Fruit fly (Drosophila melanogaster): ENCODE measurements around the gene CG45075.

Gene CG45075

DNA sequence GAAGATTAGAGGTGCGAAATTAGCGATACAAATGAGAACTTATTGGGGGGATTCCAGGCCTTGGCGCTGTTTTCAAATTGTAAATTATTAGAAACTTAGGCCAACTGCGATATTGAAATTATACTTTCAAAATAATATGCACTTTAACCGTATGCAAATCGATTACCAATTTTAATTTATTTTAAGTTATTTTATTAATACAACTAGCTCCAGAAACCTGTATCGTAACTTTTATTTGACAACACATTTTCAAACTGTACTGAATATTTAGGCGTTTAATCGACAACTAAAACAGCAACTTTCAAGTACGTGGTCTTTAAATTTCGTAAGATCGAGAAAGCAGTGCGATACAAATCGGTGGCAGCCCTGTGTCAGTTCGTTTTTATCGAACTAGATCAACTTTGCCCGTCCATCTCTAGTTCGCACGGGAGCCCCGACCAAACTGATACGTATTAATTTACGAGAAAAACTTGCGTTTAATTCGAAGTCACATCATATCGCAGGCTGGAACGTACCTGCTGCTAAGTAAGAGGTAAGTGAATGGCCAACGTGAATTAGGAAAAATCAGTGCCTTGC is 20.5 kb upstream of the CG45075 start, which contains the start of the genes CG9154 and Kr-h2 (continued):
- TF ChIP-seq schlank (tag; optimal IDR thresholded peaks at IDR 0.05) (no peak), maf-S (GFP tag; optimal IDR thresholded peaks at IDR 0.05) (no peak), zen2 (GFP tag; IDR thresholded peaks at IDR 0.05; ENCODE audit: partially characterized antibody) (peak; percentile 39; the same call in 1 of the 3 replicates), CG13775 (GFP tag; optimal IDR thresholded peaks at IDR 0.05) (peak; percentile 51), dpn (GFP tag; optimal IDR thresholded peaks at IDR 0.05) (peak in 1 of 2 experiments; percentile 18), CG7271 (tag; optimal IDR thresholded peaks at IDR 0.05) (no peak), CoRest (tag; optimal IDR thresholded peaks at IDR 0.05) (peak; percentile 69), CG17612 (GFP tag; IDR thresholded peaks at IDR 0.05) (no peak), CG17328 (GFP tag; IDR thresholded peaks at IDR 0.05) (no peak), trem (tag; optimal IDR thresholded peaks at IDR 0.05) (peak; percentile 73), sisA (GFP tag; IDR thresholded peaks at IDR 0.05) (no peak), bowl (GFP tag; IDR thresholded peaks at IDR 0.05) (no peak), NK7.1 (GFP tag; optimal IDR thresholded peaks at IDR 0.05) (no peak), vfl (GFP tag; optimal IDR thresholded peaks at IDR 0.05) (no peak), btn (GFP tag; optimal IDR thresholded peaks at IDR 0.05) (no peak), CG3407 (GFP tag; optimal IDR thresholded peaks at IDR 0.05) (no peak), ato (GFP tag; IDR thresholded peaks at IDR 0.05; ENCODE audit: partially characterized antibody) (peak; percentile 62; the same call in 1 of the 2 replicates), Atf-2 (GFP tag; optimal IDR thresholded peaks at IDR 0.05) (no peak), gem (tag; optimal IDR thresholded peaks at IDR 0.05) (peak; percentile 56), E2f2 (GFP tag; IDR thresholded peaks at IDR 0.05) (peak; percentile 87), Xbp1 (GFP tag; optimal IDR thresholded peaks at IDR 0.05) (peak; percentile 81), Antp (GFP tag; optimal IDR thresholded peaks at IDR 0.05) (peak; percentile 32), CG1603 (tag; optimal IDR thresholded peaks at IDR 0.05) (peak; percentile 56), CHES-1-like (GFP tag; optimal IDR thresholded peaks at IDR 0.05) (peak; percentile 32), cato (GFP tag; optimal IDR thresholded peaks at IDR 0.05; ENCODE audit: borderline replicate concordance) (no peak), CG34422 (GFP tag; IDR thresholded peaks at IDR 0.05) (peak; percentile 11; the same call in 1 of the 3 replicates), abd-A (tag; optimal IDR thresholded peaks at IDR 0.05) (no peak), dysf (GFP tag; IDR thresholded peaks at IDR 0.05) (peak; percentile 32; the same call in 1 of the 3 replicates), Six4 (GFP tag; optimal IDR thresholded peaks at IDR 0.05) (no peak), gfzf (GFP tag; optimal IDR thresholded peaks at IDR 0.05) (no peak), kni (GFP tag; optimal IDR thresholded peaks at IDR 0.05) (peak; percentile 55), CG11093 (GFP tag; IDR thresholded peaks at IDR 0.05) (no peak), Dref (GFP tag; IDR thresholded peaks at IDR 0.05) (peak; percentile 96), CG15696 (tag; optimal IDR thresholded peaks at IDR 0.05) (peak; percentile 13), CG9215 (GFP tag; IDR thresholded peaks at IDR 0.05) (no peak), slou (GFP tag; optimal IDR thresholded peaks at IDR 0.05) (no peak), sd (tag; optimal IDR thresholded peaks at IDR 0.05) (peak; percentile 33), tin (GFP tag; optimal IDR thresholded peaks at IDR 0.05) (no peak), ind (GFP tag; optimal IDR thresholded peaks at IDR 0.05) (no peak), tx (GFP tag; optimal IDR thresholded peaks at IDR 0.05) (no peak), CG4854 (GFP tag; optimal IDR thresholded peaks at IDR 0.05) (no peak), twi (tag; optimal IDR thresholded peaks at IDR 0.05) (no peak), lola (GFP tag; optimal IDR thresholded peaks at IDR 0.05) (peak in 1 of 3 experiments; percentile 25), emc (GFP tag; optimal IDR thresholded peaks at IDR 0.05) (no peak), CG7786 (GFP tag; optimal IDR thresholded peaks at IDR 0.05) (no peak), CG3726 (GFP tag; IDR thresholded peaks at IDR 0.05) (no peak), ab (GFP tag; optimal IDR thresholded peaks at IDR 0.05) (no peak), CG18476 (GFP tag; optimal IDR thresholded peaks at IDR 0.05) (no peak), gsb (GFP tag; IDR thresholded peaks at IDR 0.05) (no peak), CG1832 (GFP tag; optimal IDR thresholded peaks at IDR 0.05) (no peak), fu2 (GFP tag; optimal IDR thresholded peaks at IDR 0.05) (peak; percentile 4)

Data from whole organism, embryonic.